Fruit fly (Drosophila melanogaster) whole organism, embryonic: Measurements from ENCODE around the gene XRCC1.

Experiments used
- Aef1 ChIP-seq: fragments of 200-800 bp; sonication (Bioruptor generic); IDR thresholded peaks from 3 replicates; pipeline ENCODE4 v1.3.6; 2022; ENCODE audit warnings: missing biosample characterization, missing genetic modification characterization
- CG10462 ChIP-seq: fragments of 200-800 bp; sonication (Bioruptor generic); optimal IDR thresholded peaks from 2 replicates; lab custom pipeline; 2016; ENCODE audit warnings: missing biosample characterization, missing genetic modification characterization
- CG11085 ChIP-seq: fragments of 200-800 bp; sonication (Bioruptor generic); IDR thresholded peaks from 2 replicates; pipeline ENCODE4 v1.3.6; 2022; ENCODE audit warnings: missing biosample characterization, missing genetic modification characterization
- CG11456 ChIP-seq: fragments of 200-800 bp; sonication (Bioruptor generic); IDR thresholded peaks from 3 replicates; pipeline ENCODE4 v1.3.6; 2022; ENCODE audit warnings: missing biosample characterization, missing genetic modification characterization
- CG11560 ChIP-seq: fragments of 200-800 bp; sonication (Bioruptor generic); IDR thresholded peaks from 3 replicates; pipeline ENCODE4 v1.3.6; 2022; ENCODE audit warnings: missing biosample characterization, missing genetic modification characterization
- CG12236 ChIP-seq: fragments of 200-800 bp; sonication (Bioruptor generic); optimal IDR thresholded peaks from 2 replicates; lab custom pipeline; 2016; ENCODE audit warnings: missing biosample characterization, missing genetic modification characterization
- CG1233 ChIP-seq: fragments of 200-800 bp; sonication (Bioruptor generic); optimal IDR thresholded peaks from 4 replicates; lab custom pipeline; 2018; ENCODE audit warnings: missing biosample characterization, mild to moderate bottlenecking, missing genetic modification characterization
- CG12391 ChIP-seq: fragments of 200-800 bp; sonication (Bioruptor generic); optimal IDR thresholded peaks from 3 replicates; lab custom pipeline; 2018; ENCODE audit warnings: missing biosample characterization, mild to moderate bottlenecking, missing genetic modification characterization, moderate library complexity
- CG13775 ChIP-seq: fragments of 200-800 bp; sonication (Bioruptor generic); optimal IDR thresholded peaks from 3 replicates; lab custom pipeline; 2017; ENCODE audit warnings: missing biosample characterization, mild to moderate bottlenecking, missing genetic modification characterization
- CG17568 ChIP-seq: fragments of 200-800 bp; sonication (Bioruptor generic); optimal IDR thresholded peaks from 2 replicates; lab custom pipeline; 2018; ENCODE audit warnings: missing biosample characterization, mild to moderate bottlenecking, missing genetic modification characterization, moderate library complexity
- CG17802 ChIP-seq: fragments of 200-800 bp; sonication (Bioruptor generic); optimal IDR thresholded peaks from 2 replicates; lab custom pipeline; 2018; ENCODE audit warnings: missing biosample characterization, mild to moderate bottlenecking, missing genetic modification characterization, moderate library complexity
- CG1832 ChIP-seq: fragments of 200-800 bp; sonication (Bioruptor generic); optimal IDR thresholded peaks from 2 replicates; lab custom pipeline; 2017; ENCODE audit warnings: missing biosample characterization, mild to moderate bottlenecking, missing genetic modification characterization, inconsistent platforms
- CG3065 ChIP-seq: fragments of 200-800 bp; sonication (Bioruptor generic); optimal IDR thresholded peaks from 2 replicates; lab custom pipeline; 2016; ENCODE audit warnings: missing biosample characterization, missing genetic modification characterization
- CG6272 ChIP-seq: fragments of 200-800 bp; sonication (Bioruptor generic); IDR thresholded peaks from 2 replicates; pipeline ENCODE4 v1.3.6; 2022; ENCODE audit warnings: missing biosample characterization, missing genetic modification characterization
- CG7271 ChIP-seq: fragments of 200-800 bp; sonication (Bioruptor generic); optimal IDR thresholded peaks from 2 replicates; lab custom pipeline; 2018; ENCODE audit warnings: missing biosample characterization, mild to moderate bottlenecking, missing genetic modification characterization, moderate library complexity
- CG7357 ChIP-seq: fragments of 200-800 bp; sonication (Bioruptor generic); IDR thresholded peaks from 3 replicates; pipeline ENCODE4 v1.3.6; 2022; ENCODE audit warnings: missing biosample characterization, missing genetic modification characterization
- CG7786 ChIP-seq: fragments of 200-800 bp; sonication (Bioruptor generic); optimal IDR thresholded peaks from 2 replicates; lab custom pipeline; 2016; ENCODE audit warnings: missing biosample characterization, missing genetic modification characterization
- Chrac-16 ChIP-seq: fragments of 200-800 bp; sonication (Bioruptor generic); optimal IDR thresholded peaks from 3 replicates; lab custom pipeline; 2016; ENCODE audit warnings: missing biosample characterization, missing genetic modification characterization
- Doc3 ChIP-seq: fragments of 200-800 bp; sonication (Bioruptor generic); IDR thresholded peaks from 3 replicates; pipeline ENCODE4 v1.3.6; 2022; ENCODE audit warnings: missing biosample characterization, missing genetic modification characterization; ENCODE audit not compliant: partially characterized antibody
- E2f2 ChIP-seq: fragments of 200-800 bp; sonication (Bioruptor generic); IDR thresholded peaks from 2 replicates; pipeline ENCODE4 v1.3.6; 2022; ENCODE audit warnings: missing biosample characterization, missing genetic modification characterization
- Fer3 ChIP-seq: fragments of 200-800 bp; sonication (Bioruptor generic); optimal IDR thresholded peaks from 2 replicates; lab custom pipeline; 2018; ENCODE audit warnings: missing biosample characterization, mild to moderate bottlenecking, missing genetic modification characterization, moderate library complexity
- GATAe ChIP-seq: fragments of 200-800 bp; sonication (Bioruptor generic); conservative IDR thresholded peaks from 2 replicates; pipeline ENCODE4 v1.3.6; 2022; ENCODE audit warnings: missing biosample characterization, missing genetic modification characterization
- HLH4C ChIP-seq: fragments of 200-800 bp; sonication (Bioruptor generic); IDR thresholded peaks from 3 replicates; pipeline ENCODE4 v1.3.6; 2022; ENCODE audit warnings: missing biosample characterization, missing genetic modification characterization; ENCODE audit not compliant: partially characterized antibody
- HLH54F ChIP-seq: fragments of 200-800 bp; sonication (Bioruptor generic); optimal IDR thresholded peaks from 3 replicates; lab custom pipeline; 2016; ENCODE audit warnings: missing biosample characterization, missing genetic modification characterization
- NK7.1 ChIP-seq: fragments of 200-800 bp; sonication (Bioruptor generic); optimal IDR thresholded peaks from 3 replicates; lab custom pipeline; 2016; ENCODE audit warnings: missing biosample characterization, missing genetic modification characterization
- ac ChIP-seq: fragments of 200-800 bp; sonication (Bioruptor generic); optimal IDR thresholded peaks from 3 replicates; lab custom pipeline; 2017; ENCODE audit warnings: missing biosample characterization, mild to moderate bottlenecking, missing genetic modification characterization
- bcd ChIP-seq: fragments of 200-800 bp; sonication (Bioruptor generic); optimal IDR thresholded peaks from 2 replicates; lab custom pipeline; 2017; ENCODE audit warnings: missing biosample characterization, mild to moderate bottlenecking, missing genetic modification characterization
- br ChIP-seq: fragments of >200 bp; optimal IDR thresholded peaks from 2 replicates; lab custom pipeline; 2017
- bsh ChIP-seq, 2 experiments: fragments of 200-800 bp; sonication (Bioruptor generic); optimal IDR thresholded peaks; 2 replicates each; lab custom pipeline; 2017 to 2018; ENCODE audit warnings: mild to moderate bottlenecking in 2 of 2, missing biosample characterization in 2 of 2, missing genetic modification characterization in 2 of 2, moderate library complexity in 1 of 2
- cato ChIP-seq: fragments of 200-800 bp; sonication (Bioruptor generic); optimal IDR thresholded peaks from 2 replicates; lab custom pipeline; 2016; ENCODE audit warnings: missing biosample characterization, missing genetic modification characterization, borderline replicate concordance
- dpn ChIP-seq, 2 experiments: fragments of 200-800 bp; sonication (Bioruptor generic); optimal IDR thresholded peaks; 3 replicates each; lab custom pipeline; 2016; ENCODE audit warnings: missing biosample characterization in 2 of 2, missing genetic modification characterization in 2 of 2
- fd96Cb ChIP-seq: fragments of 200-800 bp; sonication (Bioruptor generic); optimal IDR thresholded peaks from 2 replicates; lab custom pipeline; 2018; ENCODE audit warnings: missing biosample characterization, mild to moderate bottlenecking, missing genetic modification characterization, moderate library complexity
- gt ChIP-seq: fragments of 200-800 bp; sonication (Bioruptor generic); IDR thresholded peaks from 2 replicates; pipeline ENCODE4 v1.3.6; 2022; ENCODE audit warnings: missing biosample characterization, missing genetic modification characterization
- hb ChIP-seq: fragments of 200-800 bp; sonication (Bioruptor generic); IDR thresholded peaks from 3 replicates; pipeline ENCODE4 v1.3.6; 2022; ENCODE audit warnings: missing biosample characterization, missing genetic modification characterization; ENCODE audit not compliant: partially characterized antibody
- hth ChIP-seq: fragments of >200 bp; optimal IDR thresholded peaks from 2 replicates; lab custom pipeline; 2017; ENCODE audit warnings: inconsistent platforms
- insv ChIP-seq, 2 experiments: fragments of 200-800 bp; sonication (Bioruptor generic); optimal IDR thresholded peaks; 3 replicates each; lab custom pipeline; 2016 to 2018; ENCODE audit warnings: missing biosample characterization in 2 of 2, missing genetic modification characterization in 2 of 2
- lola ChIP-seq, 3 experiments: fragments of >200 bp in 2 of 3; fragments of 200-800 bp in 1 of 3; sonication (Bioruptor generic) in 1 of 3; optimal IDR thresholded peaks; 2 replicates each; lab custom pipeline; 2017 to 2019; ENCODE audit warnings: missing biosample characterization in 3 of 3, missing genetic modification characterization in 3 of 3, mild to moderate bottlenecking in 1 of 3, moderate library complexity in 1 of 3
- lov ChIP-seq, 2 experiments: fragments of 200-800 bp in 1 of 2; fragments of >200 bp in 1 of 2; sonication (Bioruptor generic) in 1 of 2; IDR thresholded peaks in 1 of 2; optimal IDR thresholded peaks in 1 of 2; 2 replicates in 1 of 2; 3 replicates in 1 of 2; pipeline versions ENCODE4 v1.3.6 to Lab custom; 2017 to 2022; ENCODE audit warnings: missing biosample characterization in 1 of 2, missing genetic modification characterization in 1 of 2
- nau ChIP-seq: fragments of 200-800 bp; sonication (Bioruptor generic); optimal IDR thresholded peaks from 3 replicates; lab custom pipeline; 2017; ENCODE audit warnings: missing biosample characterization, mild to moderate bottlenecking, missing genetic modification characterization, missing genetic modification reagents
- nerfin-2 ChIP-seq: fragments of 200-800 bp; sonication (Bioruptor generic); IDR thresholded peaks from 2 replicates; pipeline ENCODE4 v1.3.6; 2022; ENCODE audit warnings: missing biosample characterization, missing genetic modification characterization; ENCODE audit not compliant: partially characterized antibody
- phol ChIP-seq: fragments of 200-800 bp; sonication (Bioruptor generic); optimal IDR thresholded peaks from 3 replicates; lab custom pipeline; 2018; ENCODE audit warnings: missing biosample characterization, mild to moderate bottlenecking, missing genetic modification characterization, moderate library complexity
- prd ChIP-seq, 3 experiments: fragments of >200 bp in 2 of 3; fragments of 200-800 bp in 1 of 3; sonication (Bioruptor generic) in 1 of 3; optimal IDR thresholded peaks in 2 of 3; IDR thresholded peaks in 1 of 3; 2 replicates in 2 of 3; 3 replicates in 1 of 3; pipeline versions ENCODE4 v1.3.6 to Lab custom; 2017 to 2022; ENCODE audit warnings: missing biosample characterization in 1 of 3, missing genetic modification characterization in 1 of 3
- rib ChIP-seq: fragments of 200-800 bp; sonication (Bioruptor generic); IDR thresholded peaks from 2 replicates; pipeline ENCODE4 v1.3.6; 2022; ENCODE audit warnings: missing biosample characterization, missing genetic modification characterization
- row ChIP-seq: fragments of 200-800 bp; sonication (Bioruptor generic); IDR thresholded peaks from 3 replicates; pipeline ENCODE4 v1.3.6; 2022; ENCODE audit warnings: missing biosample characterization, missing genetic modification characterization
- so ChIP-seq: fragments of 200-800 bp; sonication (Bioruptor generic); IDR thresholded peaks from 3 replicates; pipeline ENCODE4 v1.3.6; 2022; ENCODE audit warnings: missing biosample characterization, missing genetic modification characterization
- ssp ChIP-seq: fragments of 200-800 bp; sonication (Bioruptor generic); IDR thresholded peaks from 2 replicates; pipeline ENCODE4 v1.3.6; 2022; ENCODE audit warnings: missing biosample characterization, missing genetic modification characterization
- tin ChIP-seq: fragments of 200-800 bp; sonication (Bioruptor generic); optimal IDR thresholded peaks from 3 replicates; lab custom pipeline; 2016; ENCODE audit warnings: missing biosample characterization, missing genetic modification characterization
- toy ChIP-seq: fragments of 200-800 bp; sonication (Bioruptor generic); IDR thresholded peaks from 2 replicates; pipeline ENCODE4 v1.3.6; 2022; ENCODE audit warnings: missing biosample characterization, missing genetic modification characterization
- twi ChIP-seq: fragments of 200-800 bp; optimal IDR thresholded peaks from 2 replicates; lab custom pipeline; 2019; ENCODE audit warnings: missing biosample characterization, mild to moderate bottlenecking, missing genetic modification characterization, moderate library complexity

Gene XRCC1

dm6 chrX:5311838-5312339 lies 17.8 kb upstream of the XRCC1 start, which contains the start of the genes TrxT and dhd (continued):
- TF ChIP-seq bcd (GFP tag; lab: Kevin White, UChicago) (peak; percentile 51), HLH54F (GFP tag; lab: Kevin White, UChicago) (no peak), so (GFP tag; lab: Robert Waterston, UW) (peak; percentile 53; the same call in 1 of the 3 replicates), toy (GFP tag; lab: Robert Waterston, UW) (no peak), Aef1 (GFP tag; lab: Robert Waterston, UW) (peak; percentile 12; the same call in 1 of the 3 replicates), CG7786 (GFP tag; lab: Kevin White, UChicago) (no peak), CG1832 (GFP tag; lab: Kevin White, UChicago) (no peak), CG7271 (tag; lab: Kevin White, UChicago) (no peak), CG13775 (GFP tag; lab: Kevin White, UChicago) (peak; percentile 20), GATAe (GFP tag; lab: Robert Waterston, UW) (no peak), hth (lab: Kevin White, UChicago) (no peak), insv (GFP tag; optimal IDR thresholded peaks at IDR 0.05; lab: Kevin White, UChicago) (no peak), CG11560 (no peak), tin (GFP tag; lab: Kevin White, UChicago) (no peak), twi (tag; lab: Kevin White, UChicago) (no peak), NK7.1 (GFP tag; lab: Kevin White, UChicago) (no peak), cato (no peak), rib (GFP tag; lab: Robert Waterston, UW) (0 out of 2 replicates have a peak, but pooled peaks have one; percentile 43), ssp (GFP tag; lab: Robert Waterston, UW) (peak; percentile 21; the same call in 1 of the 2 replicates), CG6272 (GFP tag; lab: Robert Waterston, UW) (peak; percentile 17; the same call in 1 of the 2 replicates), CG1233 (peak; percentile 31), Fer3 (tag; lab: Kevin White, UChicago) (peak; percentile 3), nerfin-2 (GFP tag; lab: Robert Waterston, UW) (no peak), CG12391 (tag; lab: Kevin White, UChicago) (no peak), HLH4C (peak; percentile 63; the same call in 2 of the 3 replicates), ac (GFP tag; lab: Kevin White, UChicago) (no peak), CG7357 (GFP tag; lab: Robert Waterston, UW) (no peak), prd (optimal IDR thresholded peaks at IDR 0.05; lab: Kevin White, UChicago) (no peak), prd (GFP tag; IDR thresholded peaks at IDR 0.05; lab: Robert Waterston, UW) (peak; percentile 39; the same call in 1 of the 3 replicates), lola (GFP tag; optimal IDR thresholded peaks at IDR 0.05; lab: Kevin White, UChicago) (no peak), Doc3 (GFP tag; lab: Robert Waterston, UW) (peak; percentile 42; the same call in 1 of the 3 replicates), lov (optimal IDR thresholded peaks at IDR 0.05; lab: Kevin White, UChicago) (no peak), lov (GFP tag; IDR thresholded peaks at IDR 0.05; lab: Robert Waterston, UW) (0 out of 3 replicates have a peak, but pooled peaks have one; percentile 40), br (lab: Kevin White, UChicago) (no peak), CG17802 (tag; lab: Kevin White, UChicago) (peak; percentile 13), row (GFP tag; lab: Robert Waterston, UW) (peak; percentile 29; the same call in 1 of the 3 replicates), CG3065 (no peak), CG11085 (GFP tag; lab: Robert Waterston, UW) (no peak), CG10462 (no peak), dpn (GFP tag; optimal IDR thresholded peaks at IDR 0.05; lab: Kevin White, UChicago) (no peak), gt (GFP tag; lab: Robert Waterston, UW) (no peak), CG17568 (GFP tag; lab: Kevin White, UChicago) (no peak), CG11456 (0 out of 3 replicates have a peak, but pooled peaks have one; percentile 57), hb (no peak), Chrac-16 (no peak), nau (no peak), phol (peak; percentile 100), CG12236 (GFP tag; lab: Kevin White, UChicago) (no peak), bsh (GFP tag; optimal IDR thresholded peaks at IDR 0.05; lab: Kevin White, UChicago) (peak in 1 of 2 experiments; percentile 26), E2f2 (GFP tag; lab: Robert Waterston, UW) (peak; percentile 89), fd96Cb (tag; lab: Kevin White, UChicago) (no peak)
